Worm (Caenorhabditis elegans) whole organism, L1 larva: ENCODE measurements around the gene K11E4.1.

Experiments used
- C04F5.9 ChIP-seq: sonication (generic microtip); optimal IDR thresholded peaks from 2 replicates; lab custom pipeline; 2016; ENCODE audit warnings: missing genetic modification characterization, missing compliant biosample characterization
- C34B4.2 ChIP-seq: sonication (generic microtip); optimal IDR thresholded peaks from 2 replicates; lab custom pipeline; 2017; ENCODE audit warnings: mild to moderate bottlenecking, missing genetic modification characterization, missing compliant biosample characterization
- F16B12.6 ChIP-seq: fragments of 150-350 bp; optimal IDR thresholded peaks from 2 replicates; lab custom pipeline; 2014; ENCODE audit warnings: missing biosample characterization, missing genetic modification characterization
- aha-1 ChIP-seq: fragments of 150-350 bp; optimal IDR thresholded peaks from 2 replicates; lab custom pipeline; 2014; ENCODE audit warnings: missing biosample characterization, missing genetic modification characterization
- aly-2 ChIP-seq: fragments of 150-350 bp; optimal IDR thresholded peaks from 2 replicates; lab custom pipeline; 2014; ENCODE audit warnings: missing biosample characterization, missing genetic modification characterization
- ama-1 ChIP-seq: fragments of 150-350 bp; optimal IDR thresholded peaks from 2 replicates; lab custom pipeline; 2014
- blmp-1 ChIP-seq: fragments of 150-350 bp; optimal IDR thresholded peaks from 2 replicates; lab custom pipeline; 2014; ENCODE audit warnings: missing biosample characterization, missing genetic modification characterization
- ceh-63 ChIP-seq: fragments of 200-800 bp; sonication (Bioruptor generic); optimal IDR thresholded peaks from 2 replicates; lab custom pipeline; 2018; ENCODE audit warnings: mild to moderate bottlenecking, missing genetic modification characterization, missing compliant biosample characterization
- ceh-8 ChIP-seq: fragments of 200-800 bp; sonication (Bioruptor generic); optimal IDR thresholded peaks from 2 replicates; lab custom pipeline; 2018; ENCODE audit warnings: mild to moderate bottlenecking, missing genetic modification characterization, moderate library complexity, missing compliant biosample characterization
- ceh-82 ChIP-seq, 3 experiments: fragments of 150-350 bp in 1 of 3; sonication (generic microtip) in 2 of 3; optimal IDR thresholded peaks; 2 replicates each; lab custom pipeline; 2014 to 2017; ENCODE audit warnings: missing biosample characterization in 3 of 3, missing genetic modification characterization in 3 of 3
- ceh-90 ChIP-seq: sonication (generic microtip); optimal IDR thresholded peaks from 2 replicates; lab custom pipeline; 2016; ENCODE audit warnings: missing genetic modification characterization, missing compliant biosample characterization
- ces-1 ChIP-seq: fragments of 150-350 bp; optimal IDR thresholded peaks from 2 replicates; lab custom pipeline; 2014; ENCODE audit warnings: missing biosample characterization, missing genetic modification reagents, missing genetic modification characterization
- dpl-1 ChIP-seq, 3 experiments: fragments of 150-350 bp in 2 of 3; sonication (generic microtip) in 1 of 3; optimal IDR thresholded peaks; 2 replicates each; lab custom pipeline; 2014 to 2017; ENCODE audit warnings: missing biosample characterization in 3 of 3, missing genetic modification characterization in 3 of 3, missing genetic modification reagents in 3 of 3
- ets-5 ChIP-seq: fragments of 200-800 bp; sonication (Bioruptor generic); IDR thresholded peaks from 2 replicates; pipeline ENCODE4 v1.3.6; 2022; ENCODE audit warnings: missing genetic modification characterization, missing compliant biosample characterization
- fkh-10 ChIP-seq: sonication (generic microtip); optimal IDR thresholded peaks from 2 replicates; lab custom pipeline; 2017; ENCODE audit warnings: missing biosample characterization, missing genetic modification reagents, missing genetic modification characterization
- fkh-4 ChIP-seq: sonication (generic microtip); optimal IDR thresholded peaks from 2 replicates; lab custom pipeline; 2016; ENCODE audit warnings: missing compliant biosample characterization, missing genetic modification characterization, borderline replicate concordance
- fos-1 ChIP-seq: fragments of 150-350 bp; optimal IDR thresholded peaks from 2 replicates; lab custom pipeline; 2014; ENCODE audit warnings: missing biosample characterization, missing genetic modification characterization
- grh-1 ChIP-seq: fragments of 200-800 bp; sonication (Bioruptor generic); IDR thresholded peaks from 2 replicates; pipeline ENCODE4 v1.3.6; 2022; ENCODE audit warnings: missing genetic modification reagents, missing genetic modification characterization, missing compliant biosample characterization
- hlh-17 ChIP-seq: fragments of 200-800 bp; sonication (Bioruptor generic); optimal IDR thresholded peaks from 2 replicates; lab custom pipeline; 2018; ENCODE audit warnings: missing genetic modification characterization, mild to moderate bottlenecking, missing compliant biosample characterization, moderate library complexity, borderline replicate concordance
- hpl-2 ChIP-seq: fragments of 150-350 bp; optimal IDR thresholded peaks from 2 replicates; lab custom pipeline; 2014; ENCODE audit warnings: missing biosample characterization, missing genetic modification reagents, missing genetic modification characterization
- isw-1 ChIP-seq: fragments of 200-800 bp; sonication (Bioruptor generic); IDR thresholded peaks from 2 replicates; pipeline ENCODE4 v1.3.6; 2022; ENCODE audit warnings: missing genetic modification characterization, missing compliant biosample characterization
- jun-1 ChIP-seq: fragments of 150-350 bp; optimal IDR thresholded peaks from 2 replicates; lab custom pipeline; 2014; ENCODE audit warnings: missing biosample characterization, missing genetic modification reagents, missing genetic modification characterization
- lin-14 ChIP-seq: fragments of 200-800 bp; sonication (Bioruptor generic); optimal IDR thresholded peaks from 2 replicates; lab custom pipeline; 2018; ENCODE audit warnings: mild to moderate bottlenecking, missing genetic modification characterization, moderate library complexity, missing compliant biosample characterization
- lin-15B ChIP-seq: fragments of 150-350 bp; sonication (generic microtip); optimal IDR thresholded peaks from 3 replicates; lab custom pipeline; 2014; ENCODE audit warnings: missing biosample characterization, missing genetic modification characterization
- lin-39 ChIP-seq: fragments of 150-350 bp; optimal IDR thresholded peaks from 2 replicates; lab custom pipeline; 2014; ENCODE audit warnings: missing biosample characterization, missing genetic modification reagents, missing genetic modification characterization
- lir-3 ChIP-seq: sonication (generic microtip); optimal IDR thresholded peaks from 2 replicates; lab custom pipeline; 2016; ENCODE audit warnings: mild to moderate bottlenecking, missing genetic modification characterization, moderate library complexity, missing compliant biosample characterization; ENCODE audit not compliant: poor library complexity
- lsy-2 ChIP-seq, 2 experiments: fragments of 150-350 bp; optimal IDR thresholded peaks; 2 replicates each; lab custom pipeline; 2014; ENCODE audit warnings: missing biosample characterization in 2 of 2, missing genetic modification characterization in 2 of 2
- mab-9 ChIP-seq: fragments of 200-800 bp; sonication (Bioruptor generic); IDR thresholded peaks from 2 replicates; pipeline ENCODE4 v1.3.6; 2022; ENCODE audit warnings: missing genetic modification reagents, missing genetic modification characterization, missing compliant biosample characterization
- mdl-1 ChIP-seq, 2 experiments: fragments of 150-350 bp; optimal IDR thresholded peaks; 2 replicates each; lab custom pipeline; 2014 to 2017; ENCODE audit warnings: missing biosample characterization in 2 of 2, missing genetic modification characterization in 2 of 2, inconsistent platforms in 1 of 2
- mef-2 ChIP-seq: fragments of 150-350 bp; optimal IDR thresholded peaks from 2 replicates; lab custom pipeline; 2014; ENCODE audit warnings: missing biosample characterization, missing genetic modification characterization
- mep-1 ChIP-seq: fragments of 150-350 bp; optimal IDR thresholded peaks from 2 replicates; lab custom pipeline; 2014; ENCODE audit warnings: missing biosample characterization, missing genetic modification characterization
- nhr-19 ChIP-seq: fragments of 200-800 bp; sonication (Bioruptor generic); conservative IDR thresholded peaks from 2 replicates; pipeline ENCODE4 v1.3.6; 2022; ENCODE audit warnings: missing genetic modification characterization, missing compliant biosample characterization
- nhr-20 ChIP-seq: sonication (generic microtip); optimal IDR thresholded peaks from 2 replicates; lab custom pipeline; 2016; ENCODE audit warnings: mild to moderate bottlenecking, missing genetic modification characterization, missing compliant biosample characterization
- nhr-237 ChIP-seq: fragments of 150-350 bp; optimal IDR thresholded peaks from 2 replicates; lab custom pipeline; 2014; ENCODE audit warnings: missing biosample characterization, missing genetic modification characterization
- nhr-47 ChIP-seq: sonication (generic microtip); optimal IDR thresholded peaks from 2 replicates; lab custom pipeline; 2016; ENCODE audit warnings: mild to moderate bottlenecking, missing genetic modification characterization, moderate library complexity, missing compliant biosample characterization
- nhr-71 ChIP-seq: sonication (generic microtip); optimal IDR thresholded peaks from 2 replicates; lab custom pipeline; 2016; ENCODE audit warnings: mild to moderate bottlenecking, missing genetic modification characterization, moderate library complexity, missing compliant biosample characterization
- nhr-77 ChIP-seq: fragments of 150-350 bp; optimal IDR thresholded peaks from 2 replicates; lab custom pipeline; 2014; ENCODE audit warnings: missing biosample characterization, missing genetic modification characterization
- nhr-84 ChIP-seq: sonication (generic microtip); optimal IDR thresholded peaks from 2 replicates; lab custom pipeline; 2017; ENCODE audit warnings: missing biosample characterization, missing genetic modification characterization
- nhr-85 ChIP-seq: sonication (generic microtip); peaks from one replicate; lab custom pipeline; 2016; ENCODE audit warnings: missing genetic modification characterization, inconsistent platforms, missing compliant biosample characterization
- pag-3 ChIP-seq: sonication (generic microtip); optimal IDR thresholded peaks from 2 replicates; lab custom pipeline; 2017; ENCODE audit warnings: missing genetic modification characterization, mild to moderate bottlenecking, missing compliant biosample characterization, antibody characterized with exemption, borderline replicate concordance; ENCODE audit not compliant: insufficient read depth
- rnt-1 ChIP-seq: sonication (generic microtip); optimal IDR thresholded peaks from 2 replicates; lab custom pipeline; 2016; ENCODE audit warnings: mild to moderate bottlenecking, missing genetic modification characterization, moderate library complexity, missing compliant biosample characterization
- snpc-4 ChIP-seq: fragments of 150-350 bp; optimal IDR thresholded peaks from 2 replicates; lab custom pipeline; 2014; ENCODE audit warnings: missing biosample characterization, missing genetic modification characterization
- snu-23 ChIP-seq: sonication (generic microtip); optimal IDR thresholded peaks from 2 replicates; lab custom pipeline; 2016; ENCODE audit warnings: missing genetic modification characterization, missing compliant biosample characterization
- sptf-1 ChIP-seq: fragments of 150-350 bp; optimal IDR thresholded peaks from 2 replicates; lab custom pipeline; 2014; ENCODE audit warnings: missing biosample characterization, missing genetic modification characterization
- sup-37 ChIP-seq: fragments of 200-800 bp; sonication (Bioruptor generic); optimal IDR thresholded peaks from 2 replicates; lab custom pipeline; 2018; ENCODE audit warnings: mild to moderate bottlenecking, missing genetic modification characterization, missing compliant biosample characterization
- swsn-7 ChIP-seq: sonication (generic microtip); optimal IDR thresholded peaks from 2 replicates; lab custom pipeline; 2016; ENCODE audit warnings: missing genetic modification characterization, missing compliant biosample characterization
- tlp-1 ChIP-seq: fragments of 150-350 bp; optimal IDR thresholded peaks from 2 replicates; lab custom pipeline; 2014; ENCODE audit warnings: missing biosample characterization, missing genetic modification characterization
- unc-130 ChIP-seq: fragments of 150-350 bp; optimal IDR thresholded peaks from 2 replicates; lab custom pipeline; 2017; ENCODE audit warnings: missing biosample characterization, missing genetic modification characterization, inconsistent platforms
- unc-62 ChIP-seq: fragments of 150-350 bp; optimal IDR thresholded peaks from 2 replicates; lab custom pipeline; 2014; ENCODE audit warnings: missing biosample characterization, missing genetic modification reagents, missing genetic modification characterization
- unc-98 ChIP-seq: fragments of 200-800 bp; sonication (Bioruptor generic); IDR thresholded peaks from 2 replicates; pipeline ENCODE4 v1.3.6; 2022; ENCODE audit warnings: missing genetic modification characterization, missing compliant biosample characterization
- vab-15 ChIP-seq: sonication (generic microtip); optimal IDR thresholded peaks from 2 replicates; lab custom pipeline; 2017; ENCODE audit warnings: missing genotype, mild to moderate bottlenecking, missing genetic modification characterization, missing compliant biosample characterization
- zip-4 ChIP-seq: fragments of 200-800 bp; sonication (Bioruptor generic); optimal IDR thresholded peaks from 2 replicates; lab custom pipeline; 2018; ENCODE audit warnings: mild to moderate bottlenecking, missing genetic modification characterization, moderate library complexity, missing compliant biosample characterization
- ztf-4 ChIP-seq: fragments of 150-350 bp; optimal IDR thresholded peaks from 2 replicates; lab custom pipeline; 2014; ENCODE audit warnings: missing biosample characterization, missing genetic modification characterization

Gene K11E4.1

DNA sequence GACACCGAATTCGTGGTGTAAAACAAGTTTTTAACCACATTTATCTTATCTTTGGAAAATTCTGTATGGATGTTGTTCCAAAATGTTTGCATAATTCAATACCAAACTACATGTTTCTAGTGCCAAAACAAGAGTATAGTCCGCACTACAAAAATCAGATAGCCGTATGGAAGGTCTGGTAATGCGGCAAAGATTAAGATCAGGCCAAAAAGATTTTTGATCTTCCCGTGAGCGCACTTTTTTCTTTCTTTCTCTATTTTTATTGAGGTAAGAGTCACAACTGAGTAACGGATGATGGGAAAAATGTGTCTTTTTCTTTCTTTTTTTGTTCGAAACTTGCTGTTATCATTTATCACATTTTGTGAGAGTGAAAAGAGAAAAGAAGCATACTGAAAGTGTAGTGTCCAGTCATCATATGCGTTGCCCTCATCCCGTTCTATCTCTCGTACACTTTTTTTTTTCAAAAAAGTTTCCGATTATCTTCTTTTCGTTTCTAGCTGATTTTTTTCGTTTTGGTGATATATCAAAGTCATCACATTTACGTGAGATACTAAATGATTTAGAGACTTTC lies 30.7 kb downstream of the K11E4.1 start:
- TF ChIP-seq ceh-8 (GFP tag; lab: Kevin White, UChicago) (no peak), ets-5 (no peak), nhr-71 (tag; lab: Kevin White, UChicago) (peak; percentile 95), pag-3 (tag; lab: Kevin White, UChicago) (no peak), dpl-1 (GFP tag; optimal IDR thresholded peaks at IDR 0.05; lab: Kevin White, UChicago) (no peak), unc-98 (GFP tag; lab: Robert Waterston, UW) (no peak), fkh-4 (no peak), nhr-77 (tag; lab: Kevin White, UChicago) (no peak), ztf-4 (tag; lab: Kevin White, UChicago) (no peak), jun-1 (no peak), rnt-1 (tag; lab: Kevin White, UChicago) (peak; percentile 6), ceh-63 (GFP tag; lab: Kevin White, UChicago) (no peak), nhr-20 (peak; percentile 95), nhr-85 (peak; percentile 85), tlp-1 (tag; lab: Kevin White, UChicago) (no peak), mef-2 (tag; lab: Kevin White, UChicago) (no peak), lin-14 (GFP tag; lab: Kevin White, UChicago) (peak; percentile 87), ces-1 (GFP tag; lab: Kevin White, UChicago) (no peak), mab-9 (GFP tag; lab: Robert Waterston, UW) (no peak), swsn-7 (no peak), nhr-84 (tag; lab: Kevin White, UChicago) (no peak), nhr-47 (tag; lab: Kevin White, UChicago) (peak; percentile 15), blmp-1 (peak; percentile 64), unc-62 (no peak), mdl-1 (tag; optimal IDR thresholded peaks at IDR 0.05; lab: Kevin White, UChicago) (no peak), fkh-10 (no peak), lsy-2 (tag; optimal IDR thresholded peaks at IDR 0.05; lab: Kevin White, UChicago) (peak; percentile 16 to 63), C34B4.2 (no peak), lin-15B (tag; lab: Kevin White, UChicago) (no peak), C04F5.9 (tag; lab: Kevin White, UChicago) (no peak), lin-39 (no peak), hpl-2 (GFP tag; lab: Kevin White, UChicago) (no peak), fos-1 (tag; lab: Kevin White, UChicago) (no peak), nhr-237 (tag; lab: Kevin White, UChicago) (no peak), aha-1 (tag; lab: Kevin White, UChicago) (no peak), lir-3 (tag; lab: Kevin White, UChicago) (no peak), snu-23 (peak; percentile 52), zip-4 (GFP tag; lab: Kevin White, UChicago) (no peak), aly-2 (no peak), sup-37 (no peak), hlh-17 (no peak), sptf-1 (no peak), F16B12.6 (tag; lab: Kevin White, UChicago) (no peak), nhr-19 (GFP tag; lab: Robert Waterston, UW) (peak; percentile 38), ceh-82 (tag; optimal IDR thresholded peaks at IDR 0.05; lab: Kevin White, UChicago) (no peak), ama-1 (no peak), vab-15 (tag; lab: Kevin White, UChicago) (no peak), grh-1 (GFP tag; lab: Robert Waterston, UW) (no peak), snpc-4 (tag; lab: Kevin White, UChicago) (no peak), isw-1 (GFP tag; lab: Robert Waterston, UW) (no peak), ceh-90 (tag; lab: Kevin White, UChicago) (no peak), unc-130 (tag; lab: Kevin White, UChicago) (no peak), mep-1 (tag; lab: Kevin White, UChicago) (peak; percentile 39)
